Worm (Caenorhabditis elegans) whole organism, mixed stage, embryonic: ENCODE results near the gene F08H9.4.
A peak's percentile ranks its signal among the peaks of the same experiment; 100 is the strongest.

Source experiments
- M03D4.4 ChIP-seq: sonication (generic microtip); optimal IDR thresholded peaks from 2 replicates; lab custom pipeline; 2017; ENCODE audit warnings: mild to moderate bottlenecking, missing genetic modification characterization, missing compliant biosample characterization
- bed-3 ChIP-seq: fragments of 200-800 bp; sonication (Bioruptor generic); optimal IDR thresholded peaks from 3 replicates; lab custom pipeline; 2018; ENCODE audit warnings: mild to moderate bottlenecking, missing genetic modification characterization, moderate library complexity, missing compliant biosample characterization
- blmp-1 ChIP-seq: fragments of 150-350 bp; optimal IDR thresholded peaks from 2 replicates; lab custom pipeline; 2014; ENCODE audit warnings: missing biosample characterization, missing genetic modification characterization
- ceh-39 ChIP-seq: fragments of 150-350 bp; optimal IDR thresholded peaks from 2 replicates; lab custom pipeline; 2014; ENCODE audit warnings: missing biosample characterization, missing genetic modification characterization
- ceh-43 ChIP-seq: fragments of 200-800 bp; sonication (Bioruptor generic); optimal IDR thresholded peaks from 2 replicates; lab custom pipeline; 2018; ENCODE audit warnings: mild to moderate bottlenecking, missing genetic modification characterization, moderate library complexity, missing compliant biosample characterization
- ceh-83 ChIP-seq: fragments of 200-800 bp; sonication (Bioruptor generic); optimal IDR thresholded peaks from 2 replicates; lab custom pipeline; 2018; ENCODE audit warnings: mild to moderate bottlenecking, missing genetic modification characterization, missing compliant biosample characterization
- ces-1 ChIP-seq: fragments of 150-350 bp; optimal IDR thresholded peaks from 2 replicates; lab custom pipeline; 2014; ENCODE audit warnings: missing biosample characterization, missing genetic modification reagents, missing genetic modification characterization
- cnd-1 ChIP-seq: fragments of 200-800 bp; sonication (Bioruptor generic); optimal IDR thresholded peaks from 2 replicates; lab custom pipeline; 2018; ENCODE audit warnings: mild to moderate bottlenecking, missing genetic modification characterization, missing compliant biosample characterization
- drap-1 ChIP-seq: fragments of 200-800 bp; sonication (Bioruptor generic); optimal IDR thresholded peaks from 3 replicates; lab custom pipeline; 2018; ENCODE audit warnings: mild to moderate bottlenecking, missing genetic modification characterization, missing compliant biosample characterization
- elt-1 ChIP-seq: sonication (generic microtip); optimal IDR thresholded peaks from 2 replicates; lab custom pipeline; 2017; ENCODE audit warnings: missing genetic modification characterization, mild to moderate bottlenecking, missing compliant biosample characterization, antibody characterized with exemption, moderate library complexity, borderline replicate concordance; ENCODE audit not compliant: insufficient read depth
- elt-3 ChIP-seq: fragments of 150-350 bp; optimal IDR thresholded peaks from 2 replicates; lab custom pipeline; 2014; ENCODE audit warnings: missing biosample characterization, missing genetic modification characterization
- flh-1 ChIP-seq: fragments of 200-800 bp; sonication (Bioruptor generic); optimal IDR thresholded peaks from 2 replicates; lab custom pipeline; 2018; ENCODE audit warnings: mild to moderate bottlenecking, missing genetic modification characterization, moderate library complexity, missing compliant biosample characterization
- ham-2 ChIP-seq: fragments of 200-800 bp; sonication (Bioruptor generic); optimal IDR thresholded peaks from 2 replicates; lab custom pipeline; 2018; ENCODE audit warnings: mild to moderate bottlenecking, missing genetic modification characterization, missing compliant biosample characterization
- hlh-1 ChIP-seq: fragments of 150-350 bp; optimal IDR thresholded peaks from 2 replicates; lab custom pipeline; 2014; ENCODE audit warnings: missing biosample characterization, missing genetic modification reagents, missing genetic modification characterization
- lin-13 ChIP-seq: fragments of 150-350 bp; optimal IDR thresholded peaks from 2 replicates; lab custom pipeline; 2014; ENCODE audit warnings: missing biosample characterization, missing genetic modification characterization
- lin-32 ChIP-seq: fragments of 200-800 bp; sonication (Bioruptor generic); optimal IDR thresholded peaks from 2 replicates; lab custom pipeline; 2018; ENCODE audit warnings: mild to moderate bottlenecking, missing genetic modification characterization, missing compliant biosample characterization
- lsy-2 ChIP-seq: fragments of 150-350 bp; optimal IDR thresholded peaks from 2 replicates; lab custom pipeline; 2014; ENCODE audit warnings: missing biosample characterization, missing genetic modification characterization
- mab-5 ChIP-seq: fragments of 150-350 bp; optimal IDR thresholded peaks from 2 replicates; lab custom pipeline; 2014; ENCODE audit warnings: missing biosample characterization, missing genetic modification characterization
- mep-1 ChIP-seq: fragments of 150-350 bp; optimal IDR thresholded peaks from 2 replicates; lab custom pipeline; 2017; ENCODE audit warnings: missing biosample characterization, missing genetic modification reagents, missing genetic modification characterization, inconsistent platforms
- mls-2 ChIP-seq: sonication (generic microtip); optimal IDR thresholded peaks from 2 replicates; lab custom pipeline; 2016; ENCODE audit warnings: mild to moderate bottlenecking, missing genetic modification characterization, moderate library complexity, missing compliant biosample characterization
- nhr-12 ChIP-seq: fragments of 150-350 bp; optimal IDR thresholded peaks from 2 replicates; lab custom pipeline; 2014; ENCODE audit warnings: missing biosample characterization, missing genetic modification characterization
- nhr-2 ChIP-seq: fragments of 150-350 bp; optimal IDR thresholded peaks from 2 replicates; lab custom pipeline; 2014; ENCODE audit warnings: missing biosample characterization, missing genetic modification characterization
- nhr-237 ChIP-seq: fragments of 150-350 bp; optimal IDR thresholded peaks from 2 replicates; lab custom pipeline; 2014; ENCODE audit warnings: missing biosample characterization, missing genetic modification characterization
- nhr-28 ChIP-seq: fragments of 150-350 bp; optimal IDR thresholded peaks from 2 replicates; lab custom pipeline; 2014; ENCODE audit warnings: missing biosample characterization, missing genetic modification characterization
- nhr-76 ChIP-seq: sonication (generic microtip); optimal IDR thresholded peaks from 2 replicates; lab custom pipeline; 2017; ENCODE audit warnings: missing biosample characterization, missing genetic modification characterization
- pha-4 ChIP-seq: fragments of 150-350 bp; optimal IDR thresholded peaks from 2 replicates; lab custom pipeline; 2018; ENCODE audit warnings: missing biosample characterization, missing genetic modification reagents, missing genetic modification characterization
- sem-2 ChIP-seq: fragments of 200-800 bp; sonication (Bioruptor generic); optimal IDR thresholded peaks from 2 replicates; lab custom pipeline; 2018; ENCODE audit warnings: mild to moderate bottlenecking, missing genetic modification characterization, missing compliant biosample characterization
- snpc-4 ChIP-seq: fragments of 150-350 bp; optimal IDR thresholded peaks from 2 replicates; lab custom pipeline; 2014; ENCODE audit warnings: missing biosample characterization, missing genetic modification characterization
- sptf-1 ChIP-seq: sonication (generic microtip); optimal IDR thresholded peaks from 2 replicates; lab custom pipeline; 2017; ENCODE audit warnings: mild to moderate bottlenecking, missing genetic modification characterization, moderate library complexity, missing compliant biosample characterization
- tbx-8 ChIP-seq: fragments of 200-800 bp; sonication (Bioruptor generic); optimal IDR thresholded peaks from 2 replicates; lab custom pipeline; 2018; ENCODE audit warnings: mild to moderate bottlenecking, missing genetic modification characterization, moderate library complexity, missing compliant biosample characterization
- unc-120 ChIP-seq: sonication (generic microtip); optimal IDR thresholded peaks from 2 replicates; lab custom pipeline; 2017; ENCODE audit warnings: missing genetic modification characterization, missing compliant biosample characterization; ENCODE audit not compliant: poor library complexity, severe bottlenecking
- unc-39 ChIP-seq: fragments of 150-350 bp; optimal IDR thresholded peaks from 2 replicates; lab custom pipeline; 2014; ENCODE audit warnings: missing biosample characterization, missing genetic modification characterization
- unc-62 ChIP-seq: fragments of 150-350 bp; optimal IDR thresholded peaks from 2 replicates; lab custom pipeline; 2014; ENCODE audit warnings: missing biosample characterization, missing genetic modification reagents, missing genetic modification characterization
- zip-8 ChIP-seq: fragments of 150-350 bp; optimal IDR thresholded peaks from 2 replicates; lab custom pipeline; 2014; ENCODE audit warnings: missing biosample characterization, missing genetic modification characterization
- ztf-11 ChIP-seq: fragments of 150-350 bp; optimal IDR thresholded peaks from 2 replicates; lab custom pipeline; 2014; ENCODE audit warnings: missing biosample characterization, missing genetic modification characterization

The F08H9.4 gene

DNA sequence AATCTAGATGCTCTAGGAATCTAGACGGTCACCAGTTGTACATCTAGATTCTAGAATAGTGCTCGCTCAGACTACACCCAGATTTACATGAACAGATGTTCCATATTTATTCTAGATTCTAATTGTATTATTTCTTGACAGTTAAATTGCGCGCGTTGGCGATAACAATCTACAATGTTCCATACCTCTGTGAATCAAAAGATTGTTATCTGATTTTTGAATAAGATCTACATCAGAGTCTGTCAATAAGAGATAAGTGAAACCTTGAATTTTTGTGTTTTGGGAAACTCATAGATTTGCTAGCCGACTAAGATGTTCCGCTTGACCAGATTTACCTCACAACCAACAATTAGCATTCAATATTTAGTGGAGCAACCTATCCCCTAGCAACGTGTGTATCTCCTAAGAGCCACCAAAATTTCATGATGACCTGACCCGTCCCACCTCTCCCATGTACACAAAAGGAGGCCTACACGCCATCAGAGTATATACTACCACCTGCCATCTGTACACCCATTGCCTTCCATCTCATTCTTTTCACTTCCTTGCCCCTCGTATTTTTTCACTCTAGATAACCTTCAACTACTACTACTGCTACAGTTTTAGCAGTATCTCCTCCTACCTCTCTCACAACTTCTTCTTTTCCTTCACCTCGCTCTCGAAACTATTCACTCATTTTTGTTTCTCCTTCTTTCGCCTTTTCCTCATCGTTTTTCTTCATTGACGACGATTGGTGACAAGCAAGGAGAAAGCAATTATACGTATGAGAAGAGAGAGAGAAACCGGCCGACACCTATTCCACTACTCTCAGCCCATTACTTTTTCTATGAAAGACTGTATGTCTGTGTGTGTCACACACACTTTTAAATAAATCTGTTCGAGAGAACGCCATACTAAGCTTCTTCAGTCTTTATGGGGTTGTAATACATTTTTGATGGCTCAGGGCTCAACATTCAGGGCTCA, 42.8 kb upstream of the F08H9.4 start:
- TF ChIP-seq hlh-1 (no peak), lsy-2 (tag; lab: Kevin White, UChicago) (no peak), ceh-83 (GFP tag; lab: Kevin White, UChicago) (no peak), elt-3 (no peak), M03D4.4 (tag; lab: Kevin White, UChicago) (no peak), mab-5 (tag; lab: Kevin White, UChicago) (no peak), mls-2 (tag; lab: Kevin White, UChicago) (no peak), unc-39 (no peak), bed-3 (GFP tag; lab: Kevin White, UChicago) (no peak), elt-1 (tag; lab: Kevin White, UChicago) (peak; percentile 99), lin-32 (GFP tag; lab: Kevin White, UChicago) (no peak), ces-1 (GFP tag; lab: Kevin White, UChicago) (peak; percentile 58), ceh-39 (tag; lab: Kevin White, UChicago) (no peak), nhr-2 (tag; lab: Kevin White, UChicago) (peak; percentile 53), ceh-43 (GFP tag; lab: Kevin White, UChicago) (no peak), ztf-11 (tag; lab: Kevin White, UChicago) (peak; percentile 46), drap-1 (GFP tag; lab: Kevin White, UChicago) (peak; percentile 66), mep-1 (no peak), snpc-4 (tag; lab: Kevin White, UChicago) (no peak), zip-8 (tag; lab: Kevin White, UChicago) (no peak), unc-62 (GFP tag; lab: Kevin White, UChicago) (peak; percentile 68), ham-2 (peak; percentile 57)

DNA sequence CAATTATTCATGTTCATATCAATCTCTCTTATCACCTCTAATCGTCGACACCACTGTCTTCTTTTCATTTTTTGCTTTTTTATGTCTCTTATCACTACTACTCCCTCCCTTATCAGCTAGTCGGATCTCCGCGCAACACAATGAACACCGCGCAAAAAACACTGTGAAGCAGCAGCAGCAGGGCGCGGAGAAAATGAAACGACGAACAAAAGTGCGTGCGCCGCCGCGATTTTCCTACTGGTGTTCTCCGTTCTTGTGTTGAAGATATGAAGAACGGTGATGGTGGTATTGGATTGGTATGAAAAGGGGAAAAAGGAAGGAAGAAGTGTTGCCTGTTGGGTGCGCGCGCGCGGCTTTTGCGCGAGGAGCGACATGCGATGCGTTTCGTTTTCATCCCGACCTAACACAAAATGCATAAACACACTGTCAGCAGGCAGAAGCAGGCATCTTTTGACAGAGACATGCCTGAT, 41.6 kb upstream of the F08H9.4 start:
- no peak for TF ChIP-seq nhr-76 (tag; lab: Kevin White, UChicago)
- peak; percentile 14 for TF ChIP-seq elt-3
- TF ChIP-seq lin-32 (GFP tag; lab: Kevin White, UChicago), result no peak
- no peak for TF ChIP-seq flh-1 (GFP tag; lab: Kevin White, UChicago)
- no peak for TF ChIP-seq bed-3 (GFP tag; lab: Kevin White, UChicago)
- no peak for TF ChIP-seq ceh-39 (tag; lab: Kevin White, UChicago)
- no peak for TF ChIP-seq ceh-83 (GFP tag; lab: Kevin White, UChicago)
- TF ChIP-seq ces-1 (GFP tag; lab: Kevin White, UChicago), result no peak
- no peak for TF ChIP-seq zip-8 (tag; lab: Kevin White, UChicago)
- peak; percentile 62 for TF ChIP-seq drap-1 (GFP tag; lab: Kevin White, UChicago)
- TF ChIP-seq M03D4.4 (tag; lab: Kevin White, UChicago), result no peak
- no peak for TF ChIP-seq nhr-237 (tag; lab: Kevin White, UChicago)
- peak; percentile 15 for TF ChIP-seq cnd-1 (tag; lab: Kevin White, UChicago)
- no peak for TF ChIP-seq hlh-1
- TF ChIP-seq elt-1 (tag; lab: Kevin White, UChicago), result peak; percentile 92
- TF ChIP-seq nhr-28 (tag; lab: Kevin White, UChicago), result no peak
- no peak for TF ChIP-seq mab-5 (tag; lab: Kevin White, UChicago)
- TF ChIP-seq lsy-2 (tag; lab: Kevin White, UChicago), result no peak
- TF ChIP-seq nhr-12, result no peak
- no peak for TF ChIP-seq nhr-2 (tag; lab: Kevin White, UChicago)
- no peak for TF ChIP-seq blmp-1 (tag; lab: Kevin White, UChicago)
- no peak for TF ChIP-seq tbx-8 (GFP tag; lab: Kevin White, UChicago)
- no peak for TF ChIP-seq unc-39
- no peak for TF ChIP-seq unc-120 (tag; lab: Kevin White, UChicago)
- TF ChIP-seq ham-2, result peak; percentile 95
- no peak for TF ChIP-seq mls-2 (tag; lab: Kevin White, UChicago)
- TF ChIP-seq unc-62 (GFP tag; lab: Kevin White, UChicago), result no peak
- no peak for TF ChIP-seq pha-4
- TF ChIP-seq sem-2, result peak; percentile 7
- TF ChIP-seq ztf-11 (tag; lab: Kevin White, UChicago), result no peak
- TF ChIP-seq mep-1, result no peak
- no peak for TF ChIP-seq ceh-43 (GFP tag; lab: Kevin White, UChicago)
- TF ChIP-seq snpc-4 (tag; lab: Kevin White, UChicago), result no peak
- no peak for TF ChIP-seq lin-13 (tag; lab: Kevin White, UChicago)
- peak; percentile 30 for TF ChIP-seq sptf-1 (tag; lab: Kevin White, UChicago)
